Fruit fly (Drosophila melanogaster) whole organism, embryonic: ENCODE data around the gene kirre.

Experiments
- Aef1 ChIP-seq: fragments of 200-800 bp; sonication (Bioruptor generic); IDR thresholded peaks from 3 replicates; pipeline ENCODE4 v1.3.6; 2022; ENCODE audit warnings: missing biosample characterization, missing genetic modification characterization
- Bgb ChIP-seq: fragments of 200-800 bp; sonication (Bioruptor generic); IDR thresholded peaks from 2 replicates; pipeline ENCODE4 v1.3.6; 2022; ENCODE audit warnings: missing biosample characterization, missing genetic modification characterization; ENCODE audit not compliant: partially characterized antibody
- CG10565 ChIP-seq: fragments of 200-800 bp; sonication (Bioruptor generic); optimal IDR thresholded peaks from 3 replicates; lab custom pipeline; 2016; ENCODE audit warnings: missing biosample characterization, mild to moderate bottlenecking, missing genetic modification characterization
- CG10654 ChIP-seq: fragments of 200-800 bp; sonication (Bioruptor generic); optimal IDR thresholded peaks from 2 replicates; lab custom pipeline; 2016; ENCODE audit warnings: missing biosample characterization, missing genetic modification characterization
- CG10979 ChIP-seq: fragments of 200-800 bp; sonication (Bioruptor generic); optimal IDR thresholded peaks from 2 replicates; lab custom pipeline; 2018; ENCODE audit warnings: missing biosample characterization, mild to moderate bottlenecking, missing genetic modification characterization, moderate library complexity
- CG12391 ChIP-seq: fragments of 200-800 bp; sonication (Bioruptor generic); optimal IDR thresholded peaks from 3 replicates; lab custom pipeline; 2018; ENCODE audit warnings: missing biosample characterization, mild to moderate bottlenecking, missing genetic modification characterization, moderate library complexity
- CG13424 ChIP-seq: fragments of 200-800 bp; sonication (Bioruptor generic); optimal IDR thresholded peaks from 2 replicates; lab custom pipeline; 2019; ENCODE audit warnings: missing biosample characterization, mild to moderate bottlenecking, missing genetic modification characterization, moderate library complexity
- CG1529 ChIP-seq: fragments of 200-800 bp; sonication (Bioruptor generic); optimal IDR thresholded peaks from 3 replicates; lab custom pipeline; 2018; ENCODE audit warnings: missing biosample characterization, missing genetic modification characterization
- CG15696 ChIP-seq: fragments of 200-800 bp; sonication (Bioruptor generic); optimal IDR thresholded peaks from 2 replicates; lab custom pipeline; 2019; ENCODE audit warnings: missing biosample characterization, mild to moderate bottlenecking, missing genetic modification characterization, moderate library complexity
- CG17612 ChIP-seq: fragments of 200-800 bp; sonication (Bioruptor generic); IDR thresholded peaks from 2 replicates; pipeline ENCODE4 v1.3.6; 2022; ENCODE audit warnings: missing biosample characterization, missing genetic modification characterization
- CG17802 ChIP-seq: fragments of 200-800 bp; sonication (Bioruptor generic); optimal IDR thresholded peaks from 2 replicates; lab custom pipeline; 2018; ENCODE audit warnings: missing biosample characterization, mild to moderate bottlenecking, missing genetic modification characterization, moderate library complexity
- CG17912 ChIP-seq: fragments of 200-800 bp; sonication (Bioruptor generic); optimal IDR thresholded peaks from 2 replicates; lab custom pipeline; 2018; ENCODE audit warnings: missing biosample characterization, mild to moderate bottlenecking, missing genetic modification characterization
- CG18011 ChIP-seq: fragments of 200-800 bp; sonication (Bioruptor generic); optimal IDR thresholded peaks from 2 replicates; lab custom pipeline; 2017; ENCODE audit warnings: missing biosample characterization, missing genetic modification characterization, mild to moderate bottlenecking, moderate library complexity, missing genotype
- CG2202 ChIP-seq: fragments of 200-800 bp; sonication (Bioruptor generic); optimal IDR thresholded peaks from 2 replicates; lab custom pipeline; 2018; ENCODE audit warnings: missing biosample characterization, mild to moderate bottlenecking, missing genetic modification characterization
- CG3281 ChIP-seq: fragments of 200-800 bp; sonication (Bioruptor generic); optimal IDR thresholded peaks from 3 replicates; lab custom pipeline; 2017; ENCODE audit warnings: missing biosample characterization, mild to moderate bottlenecking, missing genetic modification characterization
- CG34224 ChIP-seq: fragments of 200-800 bp; sonication (Bioruptor generic); IDR thresholded peaks from 3 replicates; pipeline ENCODE4 v1.3.6; 2022; ENCODE audit warnings: missing biosample characterization, missing genetic modification characterization; ENCODE audit not compliant: partially characterized antibody
- CG34376 ChIP-seq: fragments of 200-800 bp; sonication (Bioruptor generic); optimal IDR thresholded peaks from 2 replicates; lab custom pipeline; 2018; ENCODE audit warnings: missing biosample characterization, mild to moderate bottlenecking, missing genetic modification characterization
- CG4617 ChIP-seq: fragments of 200-800 bp; sonication (Bioruptor generic); optimal IDR thresholded peaks from 3 replicates; lab custom pipeline; 2016; ENCODE audit warnings: missing biosample characterization, missing genetic modification characterization, borderline replicate concordance
- CG4730 ChIP-seq: fragments of 200-800 bp; sonication (Bioruptor generic); IDR thresholded peaks from 2 replicates; pipeline ENCODE4 v1.3.6; 2022; ENCODE audit warnings: missing biosample characterization, missing genetic modification characterization
- CG7745 ChIP-seq: fragments of 200-800 bp; sonication (Bioruptor generic); optimal IDR thresholded peaks from 2 replicates; lab custom pipeline; 2018; ENCODE audit warnings: missing biosample characterization, mild to moderate bottlenecking, missing genetic modification characterization, moderate library complexity
- CG9437 ChIP-seq: fragments of 200-800 bp; sonication (Bioruptor generic); optimal IDR thresholded peaks from 2 replicates; lab custom pipeline; 2018; ENCODE audit warnings: missing biosample characterization, mild to moderate bottlenecking, missing genetic modification characterization
- Camta ChIP-seq: fragments of 200-800 bp; sonication (Bioruptor generic); optimal IDR thresholded peaks from 2 replicates; lab custom pipeline; 2016; ENCODE audit warnings: missing biosample characterization, missing genetic modification characterization
- CrebB ChIP-seq: fragments of 200-800 bp; sonication (Bioruptor generic); optimal IDR thresholded peaks from 3 replicates; lab custom pipeline; 2018; ENCODE audit warnings: missing biosample characterization, mild to moderate bottlenecking, missing genetic modification characterization
- Ets65A ChIP-seq: fragments of 200-800 bp; sonication (Bioruptor generic); peaks from one replicate; lab custom pipeline; 2016; ENCODE audit warnings: missing biosample characterization, missing genetic modification characterization
- Ets97D ChIP-seq: fragments of 200-800 bp; sonication (Bioruptor generic); optimal IDR thresholded peaks from 3 replicates; lab custom pipeline; 2016; ENCODE audit warnings: missing biosample characterization, missing genetic modification characterization
- Hand ChIP-seq: fragments of 200-800 bp; sonication (Bioruptor generic); optimal IDR thresholded peaks from 2 replicates; lab custom pipeline; 2017; ENCODE audit warnings: mild to moderate bottlenecking, missing biosample characterization, missing genetic modification reagents, missing genetic modification characterization
- HmgD ChIP-seq: fragments of 200-800 bp; sonication (Bioruptor generic); optimal IDR thresholded peaks from 3 replicates; lab custom pipeline; 2016; ENCODE audit warnings: missing biosample characterization, missing genetic modification characterization
- Hr39 ChIP-seq: fragments of >200 bp; optimal IDR thresholded peaks from 2 replicates; lab custom pipeline; 2017
- Lhr ChIP-seq: fragments of 200-800 bp; sonication (Bioruptor generic); optimal IDR thresholded peaks from 3 replicates; lab custom pipeline; 2017; ENCODE audit warnings: mild to moderate bottlenecking, missing biosample characterization, missing genetic modification reagents, missing genetic modification characterization
- MBD-R2 ChIP-seq: fragments of 200-800 bp; sonication (Bioruptor generic); IDR thresholded peaks from 2 replicates; pipeline ENCODE4 v1.3.6; 2022; ENCODE audit warnings: missing biosample characterization, missing genetic modification characterization
- NC2α ChIP-seq: fragments of 200-800 bp; sonication (Bioruptor generic); optimal IDR thresholded peaks from 2 replicates; lab custom pipeline; 2016; ENCODE audit warnings: missing biosample characterization, missing genetic modification characterization
- Nf-YC ChIP-seq: fragments of 200-800 bp; optimal IDR thresholded peaks from 3 replicates; lab custom pipeline; 2019; ENCODE audit warnings: missing biosample characterization, mild to moderate bottlenecking, missing genetic modification characterization, moderate library complexity
- Ptx1 ChIP-seq: fragments of 200-800 bp; sonication (Bioruptor generic); IDR thresholded peaks from 2 replicates; pipeline ENCODE4 v1.3.6; 2022; ENCODE audit warnings: missing biosample characterization, missing genetic modification characterization
- Ssrp ChIP-seq: fragments of 200-800 bp; sonication (Bioruptor generic); optimal IDR thresholded peaks from 2 replicates; lab custom pipeline; 2018; ENCODE audit warnings: missing biosample characterization, mild to moderate bottlenecking, missing genetic modification characterization, moderate library complexity
- Xrp1 ChIP-seq: fragments of 200-800 bp; sonication (Bioruptor generic); IDR thresholded peaks from 2 replicates; pipeline ENCODE4 v1.3.6; 2022; ENCODE audit warnings: missing biosample characterization, missing genetic modification characterization
- ara ChIP-seq: fragments of 200-800 bp; sonication (Bioruptor generic); IDR thresholded peaks from 2 replicates; pipeline ENCODE4 v1.3.6; 2022; ENCODE audit warnings: missing biosample characterization, missing genetic modification characterization
- crol ChIP-seq: fragments of 200-800 bp; sonication (Bioruptor generic); IDR thresholded peaks from 2 replicates; pipeline ENCODE4 v1.3.6; 2022; ENCODE audit warnings: missing biosample characterization, missing genetic modification characterization
- dmrt11E ChIP-seq: fragments of 200-800 bp; sonication (Bioruptor generic); optimal IDR thresholded peaks from 3 replicates; lab custom pipeline; 2018; ENCODE audit warnings: missing biosample characterization, mild to moderate bottlenecking, missing genetic modification characterization, moderate library complexity
- emc ChIP-seq: fragments of 200-800 bp; sonication (Bioruptor generic); optimal IDR thresholded peaks from 2 replicates; lab custom pipeline; 2016; ENCODE audit warnings: missing biosample characterization, missing genetic modification characterization
- exex ChIP-seq: fragments of 200-800 bp; sonication (Bioruptor generic); optimal IDR thresholded peaks from 4 replicates; lab custom pipeline; 2018; ENCODE audit warnings: missing biosample characterization, mild to moderate bottlenecking, missing genetic modification characterization, moderate library complexity
- fd3F ChIP-seq: fragments of 200-800 bp; sonication (Bioruptor generic); optimal IDR thresholded peaks from 2 replicates; lab custom pipeline; 2018; ENCODE audit warnings: missing biosample characterization, mild to moderate bottlenecking, missing genetic modification characterization, moderate library complexity
- gro ChIP-seq: fragments of 200-800 bp; sonication (Bioruptor generic); optimal IDR thresholded peaks from 2 replicates; lab custom pipeline; 2016; ENCODE audit warnings: missing biosample characterization, missing genetic modification characterization
- h ChIP-seq: fragments of >200 bp; optimal IDR thresholded peaks from 2 replicates; lab custom pipeline; 2017
- ham ChIP-seq: fragments of 200-800 bp; sonication (Bioruptor generic); IDR thresholded peaks from 2 replicates; pipeline ENCODE4 v1.3.6; 2022; ENCODE audit warnings: missing biosample characterization, missing genetic modification characterization
- p53 ChIP-seq: fragments of 200-800 bp; sonication (Bioruptor generic); optimal IDR thresholded peaks from 2 replicates; lab custom pipeline; 2016; ENCODE audit warnings: missing biosample characterization, missing genetic modification characterization
- pzg ChIP-seq: fragments of 200-800 bp; sonication (Bioruptor generic); optimal IDR thresholded peaks from 3 replicates; lab custom pipeline; 2018; ENCODE audit warnings: missing biosample characterization, mild to moderate bottlenecking, missing genetic modification characterization, moderate library complexity
- row ChIP-seq: fragments of 200-800 bp; sonication (Bioruptor generic); IDR thresholded peaks from 3 replicates; pipeline ENCODE4 v1.3.6; 2022; ENCODE audit warnings: missing biosample characterization, missing genetic modification characterization
- run ChIP-seq: fragments of 200-800 bp; sonication (Bioruptor generic); optimal IDR thresholded peaks from 3 replicates; lab custom pipeline; 2018; ENCODE audit warnings: missing biosample characterization, mild to moderate bottlenecking, missing genetic modification characterization
- schlank ChIP-seq: fragments of 200-800 bp; sonication (Bioruptor generic); optimal IDR thresholded peaks from 2 replicates; lab custom pipeline; 2018; ENCODE audit warnings: missing biosample characterization, mild to moderate bottlenecking, missing genetic modification characterization
- sim ChIP-seq: fragments of 200-800 bp; sonication (Bioruptor generic); IDR thresholded peaks from 2 replicates; pipeline ENCODE4 v1.3.6; 2022; ENCODE audit warnings: missing biosample characterization, missing genetic modification characterization
- slou ChIP-seq: fragments of 200-800 bp; sonication (Bioruptor generic); optimal IDR thresholded peaks from 3 replicates; lab custom pipeline; 2016; ENCODE audit warnings: missing biosample characterization, missing genetic modification characterization
- tin ChIP-seq: fragments of 200-800 bp; sonication (Bioruptor generic); optimal IDR thresholded peaks from 3 replicates; lab custom pipeline; 2016; ENCODE audit warnings: missing biosample characterization, missing genetic modification characterization

Gene kirre

DNA sequence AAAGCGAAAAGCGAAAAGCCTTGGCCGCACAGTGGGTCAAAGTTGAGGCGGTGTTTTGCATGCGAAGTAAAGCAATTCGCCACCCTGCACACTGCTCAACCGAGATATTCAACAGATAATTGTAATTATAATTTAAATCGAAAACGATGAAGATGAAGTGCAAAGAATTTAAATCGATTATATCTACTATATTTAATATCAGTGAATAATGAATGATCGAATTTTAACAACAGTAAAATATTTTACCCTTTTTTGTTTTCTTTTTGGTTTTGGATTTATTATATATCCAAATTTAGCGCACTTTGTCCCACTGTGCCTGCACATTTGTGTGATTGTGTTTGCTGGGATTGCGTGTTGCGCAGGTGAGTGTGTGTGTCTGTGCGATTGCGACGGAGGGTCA, 47.1 kb downstream of the kirre start (continued):
- TF ChIP-seq CG2202 (tag; lab: Kevin White, UChicago) (peak; percentile 13), CG34224 (GFP tag; lab: Robert Waterston, UW) (no peak), CG1529 (peak; percentile 81), CG18011 (GFP tag; lab: Kevin White, UChicago) (peak; percentile 63), Ptx1 (GFP tag; lab: Robert Waterston, UW) (peak; percentile 88), dmrt11E (peak; percentile 63), row (peak; percentile 90), CG3281 (peak; percentile 90), gro (GFP tag; lab: Kevin White, UChicago) (peak; percentile 37), CG12391 (tag; lab: Kevin White, UChicago) (peak; percentile 87), Nf-YC (tag; lab: Kevin White, UChicago) (peak; percentile 63), CG4730 (GFP tag; lab: Robert Waterston, UW) (peak; percentile 73), Hand (GFP tag; lab: Kevin White, UChicago) (peak; percentile 74), crol (GFP tag; lab: Robert Waterston, UW) (no peak), CG13424 (tag; lab: Kevin White, UChicago) (peak; percentile 89), h (lab: Kevin White, UChicago) (no peak), emc (no peak), Ssrp (tag; lab: Kevin White, UChicago) (peak; percentile 85), tin (GFP tag; lab: Kevin White, UChicago) (peak; percentile 72), Aef1 (GFP tag; lab: Robert Waterston, UW) (peak; percentile 76), Xrp1 (GFP tag; lab: Robert Waterston, UW) (peak; percentile 82), CG17802 (tag; lab: Kevin White, UChicago) (peak; percentile 39), CG34376 (GFP tag; lab: Kevin White, UChicago) (no peak), CG10565 (GFP tag; lab: Kevin White, UChicago) (peak; percentile 21), p53 (GFP tag; lab: Kevin White, UChicago) (peak; percentile 21), ara (GFP tag; lab: Robert Waterston, UW) (peak; percentile 68), sim (peak; percentile 9; the same call in 1 of the 2 replicates), MBD-R2 (GFP tag; lab: Robert Waterston, UW) (peak; percentile 38; the same call in 1 of the 2 replicates), CG15696 (tag; lab: Kevin White, UChicago) (peak; percentile 61), CG7745 (tag; lab: Kevin White, UChicago) (no peak), CG9437 (GFP tag; lab: Kevin White, UChicago) (peak; percentile 79), Hr39 (lab: Kevin White, UChicago) (no peak), Camta (GFP tag; lab: Kevin White, UChicago) (peak; percentile 72), Ets97D (peak; percentile 36), exex (tag; lab: Kevin White, UChicago) (no peak), run (peak; percentile 52), ham (GFP tag; lab: Robert Waterston, UW) (peak; percentile 56; the same call in 1 of the 2 replicates), NC2α (no peak), CrebB (tag; lab: Kevin White, UChicago) (peak; percentile 60), slou (GFP tag; lab: Kevin White, UChicago) (peak; percentile 58), CG10654 (GFP tag; lab: Kevin White, UChicago) (peak; percentile 73), CG17612 (no peak), Ets65A (GFP tag; lab: Kevin White, UChicago) (peak; percentile 84), CG10979 (peak; percentile 83), Lhr (GFP tag; lab: Kevin White, UChicago) (peak; percentile 31), pzg (GFP tag; lab: Kevin White, UChicago) (no peak), fd3F (GFP tag; lab: Kevin White, UChicago) (peak; percentile 81), schlank (tag; lab: Kevin White, UChicago) (peak; percentile 52), CG4617 (GFP tag; lab: Kevin White, UChicago) (peak; percentile 19), HmgD (no peak), CG17912 (GFP tag; lab: Kevin White, UChicago) (no peak), Bgb (no peak)
